Fruit fly (Drosophila melanogaster): ENCODE results near the gene MagR.

Gene MagR

DNA sequence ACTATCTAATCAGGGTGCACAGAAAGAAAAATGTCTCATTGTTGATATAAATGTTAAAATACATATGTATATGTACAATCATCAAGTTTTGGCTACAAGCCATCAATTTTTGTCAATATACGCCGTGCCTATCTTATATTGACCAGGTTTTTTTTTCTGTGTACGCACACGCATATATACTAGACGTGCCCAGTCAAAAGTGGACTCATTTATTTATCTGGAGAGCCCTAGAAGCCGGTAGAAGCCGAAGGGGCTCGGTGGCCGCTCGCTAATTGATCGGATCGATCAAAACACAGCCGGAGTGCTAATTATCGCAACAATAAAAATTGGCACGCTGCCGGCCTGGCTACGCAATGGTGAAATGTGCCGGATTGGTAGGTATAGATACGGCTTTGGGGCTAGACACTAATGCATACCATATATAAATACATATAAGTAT, 6.2 kb downstream of the MagR start (continued):
- TF ChIP-seq pros (GFP tag; optimal IDR thresholded peaks at IDR 0.05) (no peak), hkb (optimal IDR thresholded peaks at IDR 0.05) (no peak), hkb (GFP tag; IDR thresholded peaks at IDR 0.05) (peak; percentile 82), dimm (GFP tag; IDR thresholded peaks at IDR 0.05) (peak; percentile 14; the same call in 1 of the 2 replicates), danr (GFP tag; IDR thresholded peaks at IDR 0.05) (no peak), pb (GFP tag; optimal IDR thresholded peaks at IDR 0.05) (no peak), pzg (GFP tag; optimal IDR thresholded peaks at IDR 0.05) (peak; percentile 7), ato (GFP tag; IDR thresholded peaks at IDR 0.05; ENCODE audit: partially characterized antibody) (no peak), Aef1 (GFP tag; IDR thresholded peaks at IDR 0.05) (peak; percentile 73), dpn (GFP tag; optimal IDR thresholded peaks at IDR 0.05) (peak; percentile 54 to 65), trh (GFP tag; optimal IDR thresholded peaks at IDR 0.05) (peak; percentile 23), btn (GFP tag; optimal IDR thresholded peaks at IDR 0.05) (no peak), disco-r (GFP tag; optimal IDR thresholded peaks at IDR 0.05) (no peak), CG8944 (GFP tag; optimal IDR thresholded peaks at IDR 0.05) (peak; percentile 75), CG4282 (GFP tag; optimal IDR thresholded peaks at IDR 0.05) (no peak), hb (GFP tag; IDR thresholded peaks at IDR 0.05; ENCODE audit: partially characterized antibody) (no peak), CG3726 (GFP tag; IDR thresholded peaks at IDR 0.05) (0 out of 3 replicates have a peak, but pooled peaks have one; percentile 13), Bdp1 (GFP tag; optimal IDR thresholded peaks at IDR 0.05) (no peak), Optix (GFP tag; IDR thresholded peaks at IDR 0.05) (0 out of 3 replicates have a peak, but pooled peaks have one; percentile 16), crp (GFP tag; optimal IDR thresholded peaks at IDR 0.05) (peak in 1 of 2 experiments; percentile 21), Hmr (GFP tag; optimal IDR thresholded peaks at IDR 0.05) (peak; percentile 89), otp (GFP tag; IDR thresholded peaks at IDR 0.05) (peak; percentile 62; the same call in 1 of the 3 replicates), onecut (GFP tag; IDR thresholded peaks at IDR 0.05) (peak; percentile 55; the same call in 1 of the 2 replicates), CG6272 (GFP tag; IDR thresholded peaks at IDR 0.05) (peak; percentile 9; the same call in 1 of the 2 replicates), C15 (GFP tag; IDR thresholded peaks at IDR 0.05) (peak; percentile 47; the same call in 1 of the 3 replicates), knrl (GFP tag; IDR thresholded peaks at IDR 0.05; ENCODE audit: partially characterized antibody) (no peak), nau (GFP tag; optimal IDR thresholded peaks at IDR 0.05) (no peak), Poxn (GFP tag; IDR thresholded peaks at IDR 0.05) (0 out of 2 replicates have a peak, but pooled peaks have one; percentile 30), CG34376 (GFP tag; optimal IDR thresholded peaks at IDR 0.05) (peak; percentile 66), her (GFP tag; optimal IDR thresholded peaks at IDR 0.05) (peak; percentile 47)

DNA sequence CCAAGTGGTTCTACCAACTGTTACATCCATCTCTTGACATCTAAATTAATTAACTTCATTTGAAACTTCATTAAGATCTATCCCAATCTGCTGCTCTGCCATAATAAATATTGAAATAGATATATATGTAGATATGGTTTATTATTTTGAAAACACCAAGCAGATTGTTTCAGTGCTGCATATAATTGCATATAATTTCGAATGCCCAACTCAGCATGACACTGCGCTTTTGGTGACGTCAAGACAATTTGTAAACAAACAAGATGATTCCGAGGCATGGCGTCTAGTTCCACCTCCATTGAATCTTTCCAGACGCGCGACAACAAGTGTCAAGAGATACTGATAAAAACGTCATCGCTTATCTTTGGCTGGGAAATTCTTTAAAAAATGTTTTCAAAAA, 6.8 kb downstream of the MagR start:
- no peak for TF ChIP-seq CG8478 (optimal IDR thresholded peaks at IDR 0.05)
- peak; percentile 3 for TF ChIP-seq BtbVII (GFP tag; optimal IDR thresholded peaks at IDR 0.05)
- no peak for TF ChIP-seq CG15011 (GFP tag; optimal IDR thresholded peaks at IDR 0.05)
- no peak for TF ChIP-seq chm (GFP tag; IDR thresholded peaks at IDR 0.05)
- no peak for TF ChIP-seq CG18476 (GFP tag; optimal IDR thresholded peaks at IDR 0.05)
- TF ChIP-seq CG10274 (GFP tag; optimal IDR thresholded peaks at IDR 0.05), result no peak
- TF ChIP-seq CG11093 (GFP tag; IDR thresholded peaks at IDR 0.05), result no peak
- TF ChIP-seq CG9932 (GFP tag; IDR thresholded peaks at IDR 0.05), result 0 out of 2 replicates have a peak, but pooled peaks have one; percentile 28
- TF ChIP-seq dmrt99B (tag; optimal IDR thresholded peaks at IDR 0.05), result no peak
- peak; percentile 24; the same call in 2 of the 3 replicates for TF ChIP-seq row (GFP tag; IDR thresholded peaks at IDR 0.05)

Measured in whole organism, embryonic.